Worm (Caenorhabditis elegans) whole organism, dauer: ENCODE measurements around the gene Y57E12AL.2.
"Not testable (repeated sequence)": the region's sequence is repeated elsewhere in the genome, so short reads cannot be mapped to it uniquely, and the experiment has no call there.

Experiments
- unc-62 ChIP-seq: sonication (generic microtip); optimal IDR thresholded peaks from 2 replicates; lab custom pipeline; 2017; ENCODE audit warnings: missing biosample characterization, missing genetic modification reagents, missing genetic modification characterization

Gene Y57E12AL.2

ce11 chrV:7057795-7058194 lies at the start of gene Y57E12AL.2:
Gene Y57E12AL.2 (plus strand): TSS chrV:7058095.
- TF ChIP-seq unc-62: not testable (repeated sequence)

ce11 chrV:7009461-7009860 lies 48.4 kb upstream of the Y57E12AL.2 start, which contains the start of gene C33G8.2:
Gene C33G8.2 (plus strand): TSS chrV:7009761.
- TF ChIP-seq unc-62: no peak

- TF ChIP-seq unc-62: no peak
These were observed 45.3 kb upstream of the Y57E12AL.2 start, which contains the start of gene srw-127 for ce11 chrV:7012617-7013016. Gene srw-127 (plus strand): TSS chrV:7012917.

ce11 chrV:7015872-7016271 lies 42.0 kb upstream of the Y57E12AL.2 start, which contains the start of gene C33G8.13:
Gene C33G8.13 (minus strand): TSS chrV:7015972.
- TF ChIP-seq unc-62: no peak

- no peak for TF ChIP-seq unc-62
These were observed 40.8 kb upstream of the Y57E12AL.2 start, which contains the start of gene srsx-32 for ce11 chrV:7017059-7017458. Gene srsx-32 (plus strand): TSS chrV:7017359.

- no peak for TF ChIP-seq unc-62
These were observed 36.1 kb upstream of the Y57E12AL.2 start, which contains the start of gene F20A1.4 for ce11 chrV:7021772-7022171. Gene F20A1.4 (minus strand): TSS chrV:7021872.

ce11 chrV:7022981-7023380 lies 34.9 kb upstream of the Y57E12AL.2 start:
- TF ChIP-seq unc-62: no peak

- TF ChIP-seq unc-62: no peak
These were observed 30.8 kb upstream of the Y57E12AL.2 start, which contains the start of gene F20A1.6 for ce11 chrV:7027055-7027454. Gene F20A1.6 (minus strand): TSS chrV:7027155.

ce11 chrV:7036475-7036874 lies 21.4 kb upstream of the Y57E12AL.2 start, which contains the start of gene twk-11:
Gene twk-11 (minus strand): TSS chrV:7036575.
- TF ChIP-seq unc-62: no peak

ce11 chrV:7046005-7046404 lies 11.9 kb upstream of the Y57E12AL.2 start, which contains the start of gene F20A1.2:
Gene F20A1.2 (plus strand): TSS chrV:7046305.
- no peak for TF ChIP-seq unc-62

- TF ChIP-seq unc-62: no peak
These were observed 10.4 kb upstream of the Y57E12AL.2 start, which contains the start of gene F20A1.8 for ce11 chrV:7047512-7047911. Gene F20A1.8 (minus strand): TSS chrV:7047612.

ce11 chrV:7050153-7050552 lies 7.7 kb upstream of the Y57E12AL.2 start:
- TF ChIP-seq unc-62: no peak

ce11 chrV:7051133-7051765 lies 6.6 kb upstream of the Y57E12AL.2 start, which contains the start of the genes tofu-2 and spig-1:
Gene tofu-2 (minus strand): TSS chrV:7051248.
Gene spig-1 (plus strand): TSS chrV:7051715.
- no peak for TF ChIP-seq unc-62

- no peak for TF ChIP-seq unc-62
These were observed 4.8 kb upstream of the Y57E12AL.2 start, which contains the start of gene txt-17 for ce11 chrV:7053100-7053499. Gene txt-17 (minus strand): TSS chrV:7053200.

ce11 chrV:7054598-7054997 lies 3.3 kb upstream of the Y57E12AL.2 start, which contains the start of gene spig-8:
Gene spig-8 (plus strand): TSS chrV:7054898.
- TF ChIP-seq unc-62: no peak

- no peak for TF ChIP-seq unc-62
These were observed 1.5 kb downstream of the Y57E12AL.2 start, which contains the start of gene mdt-6 for ce11 chrV:7059350-7059749. Gene mdt-6 (minus strand): TSS chrV:7059624.

ce11 chrV:7060396-7060795 lies 2.5 kb downstream of the Y57E12AL.2 start, which contains the start of the genes Y57E12AL.6 and Y57E12AL.1:
Gene Y57E12AL.6 (minus strand): TSS chrV:7060470.
Gene Y57E12AL.1 (plus strand): TSS chrV:7060530.
- no peak for TF ChIP-seq unc-62

ce11 chrV:7062790-7063189 lies 4.9 kb downstream of the Y57E12AL.2 start, which contains the start of gene tmem-258:
Gene tmem-258 (plus strand): TSS chrV:7063174.
- not testable (repeated sequence) for TF ChIP-seq unc-62
